Fruit fly (Drosophila melanogaster): ENCODE data around the gene CG32548.

Gene CG32548

dm6 chrX:18409938-18410337 is 30.4 kb downstream of the CG32548 start, which contains the start of gene Nt5b (continued):
- no peak for TF ChIP-seq CG13296 (GFP tag; optimal IDR thresholded peaks at IDR 0.05)
- TF ChIP-seq CG34224 (GFP tag; IDR thresholded peaks at IDR 0.05; ENCODE audit: partially characterized antibody): peak; percentile 15; the same call in 1 of the 3 replicates
- TF ChIP-seq BEAF-32 (GFP tag; optimal IDR thresholded peaks at IDR 0.05): peak; percentile 25
- TF ChIP-seq Nf-YC (tag; optimal IDR thresholded peaks at IDR 0.05): no peak
- TF ChIP-seq pzg (GFP tag; optimal IDR thresholded peaks at IDR 0.05): peak; percentile 17
- no peak for TF ChIP-seq CG18619 (GFP tag; optimal IDR thresholded peaks at IDR 0.05)
- TF ChIP-seq CG5180 (GFP tag; optimal IDR thresholded peaks at IDR 0.05): no peak
- no peak for TF ChIP-seq sob (GFP tag; IDR thresholded peaks at IDR 0.05)
- TF ChIP-seq Abd-B (GFP tag; optimal IDR thresholded peaks at IDR 0.05): no peak
- TF ChIP-seq Elba2 (GFP tag; optimal IDR thresholded peaks at IDR 0.05): no peak
- no peak for TF ChIP-seq Gsc (GFP tag; IDR thresholded peaks at IDR 0.05)
- TF ChIP-seq exex (tag; optimal IDR thresholded peaks at IDR 0.05): no peak
- no peak for TF ChIP-seq ro (GFP tag; IDR thresholded peaks at IDR 0.05)
- TF ChIP-seq fu2 (GFP tag; optimal IDR thresholded peaks at IDR 0.05): no peak
- no peak for TF ChIP-seq CG12942 (GFP tag; optimal IDR thresholded peaks at IDR 0.05)
- TF ChIP-seq tna (GFP tag; IDR thresholded peaks at IDR 0.05; ENCODE audit: partially characterized antibody): peak; percentile 23; the same call in 1 of the 2 replicates
- TF ChIP-seq CG6854 (GFP tag; optimal IDR thresholded peaks at IDR 0.05): no peak
- no peak for TF ChIP-seq CG7745 (tag; optimal IDR thresholded peaks at IDR 0.05)
- no peak for TF ChIP-seq ac (GFP tag; optimal IDR thresholded peaks at IDR 0.05)
- no peak for TF ChIP-seq toy (GFP tag; IDR thresholded peaks at IDR 0.05)
- no peak for TF ChIP-seq CG32532 (GFP tag; IDR thresholded peaks at IDR 0.05)
- TF ChIP-seq Kr (GFP tag; optimal IDR thresholded peaks at IDR 0.05): no peak
- TF ChIP-seq slou (GFP tag; optimal IDR thresholded peaks at IDR 0.05): no peak
- no peak for TF ChIP-seq CG10267 (tag; optimal IDR thresholded peaks at IDR 0.05)
- no peak for TF ChIP-seq CG14050 (GFP tag; IDR thresholded peaks at IDR 0.05)
- TF ChIP-seq CG3726 (GFP tag; IDR thresholded peaks at IDR 0.05): no peak
- TF ChIP-seq psq (GFP tag; optimal IDR thresholded peaks at IDR 0.05): peak; percentile 45
- no peak for TF ChIP-seq bigmax (GFP tag; optimal IDR thresholded peaks at IDR 0.05)
- no peak for TF ChIP-seq dimm (GFP tag; IDR thresholded peaks at IDR 0.05)
- peak; percentile 31; the same call in 1 of the 2 replicates for TF ChIP-seq bbx (GFP tag; IDR thresholded peaks at IDR 0.05; ENCODE audit: partially characterized antibody)
- no peak for TF ChIP-seq Blimp-1 (GFP tag; optimal IDR thresholded peaks at IDR 0.05)
- TF ChIP-seq Antp (GFP tag; optimal IDR thresholded peaks at IDR 0.05): no peak
- TF ChIP-seq Hand (GFP tag; optimal IDR thresholded peaks at IDR 0.05): no peak

dm6 chrX:18409449-18409848 is 30.9 kb downstream of the CG32548 start:
- TF ChIP-seq CG10979 (tag; optimal IDR thresholded peaks at IDR 0.05) (no peak), CG14667 (GFP tag; IDR thresholded peaks at IDR 0.05) (no peak), CG13775 (GFP tag; optimal IDR thresholded peaks at IDR 0.05) (no peak), crol (GFP tag; IDR thresholded peaks at IDR 0.05) (peak; percentile 27; the same call in 1 of the 2 replicates), CG12236 (GFP tag; optimal IDR thresholded peaks at IDR 0.05) (no peak), Vsx1 (GFP tag; optimal IDR thresholded peaks at IDR 0.05) (peak; percentile 54), ATbp (GFP tag; optimal IDR thresholded peaks at IDR 0.05) (no peak), NK7.1 (GFP tag; optimal IDR thresholded peaks at IDR 0.05) (no peak), onecut (GFP tag; IDR thresholded peaks at IDR 0.05) (peak; percentile 72), CG34224 (GFP tag; IDR thresholded peaks at IDR 0.05; ENCODE audit: partially characterized antibody) (no peak), lola (GFP tag; optimal IDR thresholded peaks at IDR 0.05) (no peak), Dad (GFP tag; optimal IDR thresholded peaks at IDR 0.05) (no peak), aop (GFP tag; IDR thresholded peaks at IDR 0.05) (no peak), psq (GFP tag; optimal IDR thresholded peaks at IDR 0.05) (no peak), Med (GFP tag) (peak; percentile 53)

All from whole organism, embryonic.